Worm (Caenorhabditis elegans) whole organism, L4 larva: Measurements from ENCODE around the gene str-139.

Experiments used
- F44E2.7 ChIP-seq: fragments of 200-800 bp; sonication (Bioruptor generic); IDR thresholded peaks from 2 replicates; pipeline ENCODE4 v2.1.2; 2022; ENCODE audit warnings: missing genetic modification characterization, missing compliant biosample characterization
- ama-1 ChIP-seq: fragments of 150-350 bp; optimal IDR thresholded peaks from 2 replicates; lab custom pipeline; 2014; ENCODE audit warnings: inconsistent platforms, mixed read lengths
- ceh-32 ChIP-seq: sonication (generic microtip); optimal IDR thresholded peaks from 2 replicates; lab custom pipeline; 2016; ENCODE audit warnings: mild to moderate bottlenecking, missing genetic modification characterization, missing compliant biosample characterization; ENCODE audit not compliant: poor library complexity
- cey-2 ChIP-seq: sonication (generic microtip); optimal IDR thresholded peaks from 3 replicates; lab custom pipeline; 2017; ENCODE audit warnings: missing genetic modification characterization, mild to moderate bottlenecking, missing compliant biosample characterization, antibody characterized with exemption, borderline replicate concordance; ENCODE audit not compliant: insufficient read depth
- dpl-1 ChIP-seq: fragments of 150-350 bp; optimal IDR thresholded peaks from 2 replicates; lab custom pipeline; 2014; ENCODE audit warnings: missing biosample characterization, missing genetic modification reagents, missing genetic modification characterization
- mdt-29 ChIP-seq: fragments of 200-800 bp; sonication (Bioruptor generic); IDR thresholded peaks from 2 replicates; pipeline ENCODE4 v1.3.6; 2022; ENCODE audit warnings: missing genetic modification reagents, missing genetic modification characterization, missing compliant biosample characterization
- mxl-3 ChIP-seq: fragments of 200-800 bp; sonication (Bioruptor generic); optimal IDR thresholded peaks from 2 replicates; lab custom pipeline; 2018; ENCODE audit warnings: mild to moderate bottlenecking, missing genetic modification characterization, missing compliant biosample characterization
- nhr-28 ChIP-seq: fragments of 150-350 bp; optimal IDR thresholded peaks from 2 replicates; lab custom pipeline; 2014; ENCODE audit warnings: missing biosample characterization, missing genetic modification characterization
- nhr-48 ChIP-seq: sonication (generic microtip); optimal IDR thresholded peaks from 2 replicates; lab custom pipeline; 2016; ENCODE audit warnings: mild to moderate bottlenecking, missing genetic modification characterization, missing compliant biosample characterization
- nhr-77 ChIP-seq: fragments of 150-350 bp; optimal IDR thresholded peaks from 2 replicates; lab custom pipeline; 2014; ENCODE audit warnings: missing biosample characterization, missing genetic modification characterization
- pqm-1 ChIP-seq: sonication (generic microtip); optimal IDR thresholded peaks from 2 replicates; lab custom pipeline; 2017; ENCODE audit warnings: missing biosample characterization, missing genetic modification characterization
- zag-1 ChIP-seq: fragments of 150-350 bp; optimal IDR thresholded peaks from 2 replicates; lab custom pipeline; 2014; ENCODE audit warnings: missing biosample characterization, missing genetic modification characterization
- ztf-11 ChIP-seq: fragments of 150-350 bp; optimal IDR thresholded peaks from 2 replicates; lab custom pipeline; 2014; ENCODE audit warnings: missing biosample characterization, missing genetic modification characterization

- TF ChIP-seq nhr-48: peak; percentile 73
- no peak for TF ChIP-seq ceh-32
- TF ChIP-seq zag-1: no peak
- TF ChIP-seq dpl-1: no peak
- no peak for TF ChIP-seq ztf-11 (tag; lab: Kevin White, UChicago)
- no peak for TF ChIP-seq F44E2.7 (GFP tag; lab: Robert Waterston, UW)
- TF ChIP-seq cey-2: peak; percentile 86
- TF ChIP-seq mdt-29: no peak
- TF ChIP-seq nhr-77 (tag; lab: Kevin White, UChicago): no peak
- peak; percentile 75 for TF ChIP-seq nhr-28 (tag; lab: Kevin White, UChicago)
- no peak for TF ChIP-seq ama-1 (lab: Kevin White, UChicago)
- TF ChIP-seq mxl-3: peak; percentile 99
- TF ChIP-seq pqm-1 (tag; lab: Kevin White, UChicago): no peak
Observed at ce11 chrV:8026343-8026742, 35.6 kb downstream of the str-139 start, which contains the start of gene F43H9.4.
